Worm (Caenorhabditis elegans): ENCODE measurements around the gene F54C9.9.

The F54C9.9 gene

ce11 chrII:8577509-8578099 is at the start of gene F54C9.9:
TSS of gene F54C9.9 (plus strand) at chrII:8578049.
- TF ChIP-seq W03F9.2 (tag; optimal IDR thresholded peaks at IDR 0.05) (no peak), dao-5 (tag; optimal IDR thresholded peaks at IDR 0.05) (no peak), him-1 (tag; optimal IDR thresholded peaks at IDR 0.05) (no peak)

ce11 chrII:8529176-8529698 is 48.6 kb upstream of the F54C9.9 start:
- TF ChIP-seq dao-5 (tag; optimal IDR thresholded peaks at IDR 0.05) (no peak), W03F9.2 (tag; optimal IDR thresholded peaks at IDR 0.05) (no peak), him-1 (tag; optimal IDR thresholded peaks at IDR 0.05) (no peak)

- TF ChIP-seq him-1 (tag; optimal IDR thresholded peaks at IDR 0.05) (no peak), W03F9.2 (tag; optimal IDR thresholded peaks at IDR 0.05) (no peak), dao-5 (tag; optimal IDR thresholded peaks at IDR 0.05) (no peak)
These were observed 46.6 kb upstream of the F54C9.9 start, which contains the start of gene gldi-7 for ce11 chrII:8531181-8531759. TSS of gene gldi-7 (minus strand) at chrII:8531222.

ce11 chrII:8532015-8532414 is 45.8 kb upstream of the F54C9.9 start:
- TF ChIP-seq him-1 (tag; optimal IDR thresholded peaks at IDR 0.05) (no peak), dao-5 (tag; optimal IDR thresholded peaks at IDR 0.05) (no peak), W03F9.2 (tag; optimal IDR thresholded peaks at IDR 0.05) (no peak)

ce11 chrII:8536060-8536459 is 41.8 kb upstream of the F54C9.9 start, which contains the start of gene W01C9.2:
TSS of gene W01C9.2 (plus strand) at chrII:8536360.
- no peak for TF ChIP-seq W03F9.2 (tag; optimal IDR thresholded peaks at IDR 0.05)
- no peak for TF ChIP-seq dao-5 (tag; optimal IDR thresholded peaks at IDR 0.05)
- no peak for TF ChIP-seq him-1 (tag; optimal IDR thresholded peaks at IDR 0.05)

- TF ChIP-seq him-1 (tag; optimal IDR thresholded peaks at IDR 0.05) (no peak), dao-5 (tag; optimal IDR thresholded peaks at IDR 0.05) (no peak), W03F9.2 (tag; optimal IDR thresholded peaks at IDR 0.05) (no peak)
These were observed 37.4 kb upstream of the F54C9.9 start, which contains the start of gene pqn-73 for ce11 chrII:8540412-8540811. TSS of gene pqn-73 (plus strand) at chrII:8540712.

- TF ChIP-seq him-1 (tag; optimal IDR thresholded peaks at IDR 0.05) (no peak), dao-5 (tag; optimal IDR thresholded peaks at IDR 0.05) (no peak), W03F9.2 (tag; optimal IDR thresholded peaks at IDR 0.05) (no peak)
These were observed 32.5 kb upstream of the F54C9.9 start, which contains the start of gene decr-1.2 for ce11 chrII:8545315-8545714. TSS of gene decr-1.2 (plus strand) at chrII:8545615.

ce11 chrII:8546975-8547374 is 30.9 kb upstream of the F54C9.9 start:
- TF ChIP-seq him-1 (tag; optimal IDR thresholded peaks at IDR 0.05), result peak; percentile 76
- peak; percentile 92 for TF ChIP-seq dao-5 (tag; optimal IDR thresholded peaks at IDR 0.05)
- TF ChIP-seq W03F9.2 (tag; optimal IDR thresholded peaks at IDR 0.05), result no peak

ce11 chrII:8551100-8551499 is 26.7 kb upstream of the F54C9.9 start:
- TF ChIP-seq him-1 (tag; optimal IDR thresholded peaks at IDR 0.05) (no peak), dao-5 (tag; optimal IDR thresholded peaks at IDR 0.05) (no peak), W03F9.2 (tag; optimal IDR thresholded peaks at IDR 0.05) (no peak)

- TF ChIP-seq W03F9.2 (tag; optimal IDR thresholded peaks at IDR 0.05) (no peak), him-1 (tag; optimal IDR thresholded peaks at IDR 0.05) (no peak), dao-5 (tag; optimal IDR thresholded peaks at IDR 0.05) (no peak)
These were observed 23.3 kb upstream of the F54C9.9 start for ce11 chrII:8554568-8554967.

ce11 chrII:8556166-8556565 is 21.7 kb upstream of the F54C9.9 start, which contains the start of gene glb-27:
TSS of gene glb-27 (minus strand) at chrII:8556266.
- TF ChIP-seq dao-5 (tag; optimal IDR thresholded peaks at IDR 0.05), result no peak
- no peak for TF ChIP-seq him-1 (tag; optimal IDR thresholded peaks at IDR 0.05)
- TF ChIP-seq W03F9.2 (tag; optimal IDR thresholded peaks at IDR 0.05), result no peak

ce11 chrII:8559188-8559587 is 18.7 kb upstream of the F54C9.9 start:
- TF ChIP-seq dao-5 (tag; optimal IDR thresholded peaks at IDR 0.05) (no peak), him-1 (tag; optimal IDR thresholded peaks at IDR 0.05) (no peak), W03F9.2 (tag; optimal IDR thresholded peaks at IDR 0.05) (no peak)

ce11 chrII:8561227-8561626 is 16.6 kb upstream of the F54C9.9 start, which contains the start of gene iff-2:
TSS of gene iff-2 (minus strand) at chrII:8561367.
- TF ChIP-seq W03F9.2 (tag; optimal IDR thresholded peaks at IDR 0.05) (peak; percentile 97), him-1 (tag; optimal IDR thresholded peaks at IDR 0.05) (peak; percentile 97), dao-5 (tag; optimal IDR thresholded peaks at IDR 0.05) (peak; percentile 77)

- TF ChIP-seq dao-5 (tag; optimal IDR thresholded peaks at IDR 0.05), result no peak
- TF ChIP-seq W03F9.2 (tag; optimal IDR thresholded peaks at IDR 0.05), result no peak
- no peak for TF ChIP-seq him-1 (tag; optimal IDR thresholded peaks at IDR 0.05)
These were observed 15.8 kb upstream of the F54C9.9 start, which contains the start of gene F54C9.14 for ce11 chrII:8562002-8562401. TSS of gene F54C9.14 (plus strand) at chrII:8562302.
